Worm (Caenorhabditis elegans) whole organism, L1 larva: Measurements from ENCODE around the gene F38E9.6.
A peak's percentile ranks its signal among the peaks of the same experiment; 100 is the strongest.

ENCODE experiments used
- F16B12.6 ChIP-seq: fragments of 150-350 bp; optimal IDR thresholded peaks from 2 replicates; lab custom pipeline; 2014; ENCODE audit warnings: missing biosample characterization, missing genetic modification characterization
- Y116A8C.19 ChIP-seq: sonication (generic microtip); optimal IDR thresholded peaks from 2 replicates; lab custom pipeline; 2016; ENCODE audit warnings: missing compliant biosample characterization, missing genetic modification characterization, borderline replicate concordance
- alr-1 ChIP-seq: fragments of 200-800 bp; sonication (Bioruptor generic); optimal IDR thresholded peaks from 2 replicates; lab custom pipeline; 2018; ENCODE audit warnings: borderline replicate concordance, mild to moderate bottlenecking, missing genetic modification characterization, missing compliant biosample characterization
- aly-2 ChIP-seq: fragments of 150-350 bp; optimal IDR thresholded peaks from 2 replicates; lab custom pipeline; 2014; ENCODE audit warnings: missing biosample characterization, missing genetic modification characterization
- ama-1 ChIP-seq: fragments of 150-350 bp; optimal IDR thresholded peaks from 2 replicates; lab custom pipeline; 2014
- blmp-1 ChIP-seq: fragments of 150-350 bp; optimal IDR thresholded peaks from 2 replicates; lab custom pipeline; 2014; ENCODE audit warnings: missing biosample characterization, missing genetic modification characterization
- ceh-63 ChIP-seq: fragments of 200-800 bp; sonication (Bioruptor generic); optimal IDR thresholded peaks from 2 replicates; lab custom pipeline; 2018; ENCODE audit warnings: mild to moderate bottlenecking, missing genetic modification characterization, missing compliant biosample characterization
- ceh-8 ChIP-seq: fragments of 200-800 bp; sonication (Bioruptor generic); optimal IDR thresholded peaks from 2 replicates; lab custom pipeline; 2018; ENCODE audit warnings: mild to moderate bottlenecking, missing genetic modification characterization, moderate library complexity, missing compliant biosample characterization
- ceh-82 ChIP-seq, 3 experiments: fragments of 150-350 bp in 1 of 3; sonication (generic microtip) in 2 of 3; optimal IDR thresholded peaks; 2 replicates each; lab custom pipeline; 2014 to 2017; ENCODE audit warnings: missing biosample characterization in 3 of 3, missing genetic modification characterization in 3 of 3
- ceh-90 ChIP-seq: sonication (generic microtip); optimal IDR thresholded peaks from 2 replicates; lab custom pipeline; 2016; ENCODE audit warnings: missing genetic modification characterization, missing compliant biosample characterization
- dpl-1 ChIP-seq, 3 experiments: fragments of 150-350 bp in 2 of 3; sonication (generic microtip) in 1 of 3; optimal IDR thresholded peaks; 2 replicates each; lab custom pipeline; 2014 to 2017; ENCODE audit warnings: missing biosample characterization in 3 of 3, missing genetic modification characterization in 3 of 3, missing genetic modification reagents in 3 of 3
- dsc-1 ChIP-seq: sonication (generic microtip); optimal IDR thresholded peaks from 2 replicates; lab custom pipeline; 2016; ENCODE audit warnings: mild to moderate bottlenecking, missing genetic modification characterization, missing compliant biosample characterization
- elt-2 ChIP-seq: sonication (generic microtip); optimal IDR thresholded peaks from 2 replicates; lab custom pipeline; 2016; ENCODE audit warnings: missing genetic modification characterization, mild to moderate bottlenecking, inconsistent platforms, missing compliant biosample characterization, missing genetic modification reagents
- fkh-10 ChIP-seq: sonication (generic microtip); optimal IDR thresholded peaks from 2 replicates; lab custom pipeline; 2017; ENCODE audit warnings: missing biosample characterization, missing genetic modification reagents, missing genetic modification characterization
- fkh-4 ChIP-seq: sonication (generic microtip); optimal IDR thresholded peaks from 2 replicates; lab custom pipeline; 2016; ENCODE audit warnings: missing compliant biosample characterization, missing genetic modification characterization, borderline replicate concordance
- fkh-8 ChIP-seq: sonication (generic microtip); optimal IDR thresholded peaks from 2 replicates; lab custom pipeline; 2016; ENCODE audit warnings: mild to moderate bottlenecking, missing genetic modification characterization, missing compliant biosample characterization
- fos-1 ChIP-seq: fragments of 150-350 bp; optimal IDR thresholded peaks from 2 replicates; lab custom pipeline; 2014; ENCODE audit warnings: missing biosample characterization, missing genetic modification characterization
- grh-1 ChIP-seq: fragments of 200-800 bp; sonication (Bioruptor generic); IDR thresholded peaks from 2 replicates; pipeline ENCODE4 v1.3.6; 2022; ENCODE audit warnings: missing genetic modification reagents, missing genetic modification characterization, missing compliant biosample characterization
- irx-1 ChIP-seq: sonication (generic microtip); optimal IDR thresholded peaks from 2 replicates; lab custom pipeline; 2016; ENCODE audit warnings: missing genetic modification characterization, missing compliant biosample characterization
- isw-1 ChIP-seq: fragments of 200-800 bp; sonication (Bioruptor generic); IDR thresholded peaks from 2 replicates; pipeline ENCODE4 v1.3.6; 2022; ENCODE audit warnings: missing genetic modification characterization, missing compliant biosample characterization
- lin-13 ChIP-seq: fragments of 150-350 bp; optimal IDR thresholded peaks from 2 replicates; lab custom pipeline; 2014; ENCODE audit warnings: missing biosample characterization, missing genetic modification reagents, missing genetic modification characterization
- lin-14 ChIP-seq: fragments of 200-800 bp; sonication (Bioruptor generic); optimal IDR thresholded peaks from 2 replicates; lab custom pipeline; 2018; ENCODE audit warnings: mild to moderate bottlenecking, missing genetic modification characterization, moderate library complexity, missing compliant biosample characterization
- lin-35 ChIP-seq, 2 experiments: fragments of 150-350 bp; optimal IDR thresholded peaks; 2 replicates each; lab custom pipeline; 2014; ENCODE audit warnings: missing biosample characterization in 2 of 2, missing genetic modification characterization in 2 of 2, missing genetic modification reagents in 2 of 2
- lsy-2 ChIP-seq, 2 experiments: fragments of 150-350 bp; optimal IDR thresholded peaks; 2 replicates each; lab custom pipeline; 2014; ENCODE audit warnings: missing biosample characterization in 2 of 2, missing genetic modification characterization in 2 of 2
- mef-2 ChIP-seq: fragments of 150-350 bp; optimal IDR thresholded peaks from 2 replicates; lab custom pipeline; 2014; ENCODE audit warnings: missing biosample characterization, missing genetic modification characterization
- mep-1 ChIP-seq: fragments of 150-350 bp; optimal IDR thresholded peaks from 2 replicates; lab custom pipeline; 2014; ENCODE audit warnings: missing biosample characterization, missing genetic modification characterization
- nhr-19 ChIP-seq: fragments of 200-800 bp; sonication (Bioruptor generic); conservative IDR thresholded peaks from 2 replicates; pipeline ENCODE4 v1.3.6; 2022; ENCODE audit warnings: missing genetic modification characterization, missing compliant biosample characterization
- nhr-47 ChIP-seq: sonication (generic microtip); optimal IDR thresholded peaks from 2 replicates; lab custom pipeline; 2016; ENCODE audit warnings: mild to moderate bottlenecking, missing genetic modification characterization, moderate library complexity, missing compliant biosample characterization
- nhr-71 ChIP-seq: sonication (generic microtip); optimal IDR thresholded peaks from 2 replicates; lab custom pipeline; 2016; ENCODE audit warnings: mild to moderate bottlenecking, missing genetic modification characterization, moderate library complexity, missing compliant biosample characterization
- nhr-85 ChIP-seq: sonication (generic microtip); peaks from one replicate; lab custom pipeline; 2016; ENCODE audit warnings: missing genetic modification characterization, inconsistent platforms, missing compliant biosample characterization
- nhr-90 ChIP-seq: sonication (generic microtip); optimal IDR thresholded peaks from 2 replicates; lab custom pipeline; 2016; ENCODE audit warnings: mild to moderate bottlenecking, missing genetic modification characterization, missing compliant biosample characterization; ENCODE audit not compliant: poor library complexity
- pax-3 ChIP-seq: fragments of 200-800 bp; sonication (Bioruptor generic); optimal IDR thresholded peaks from 2 replicates; lab custom pipeline; 2018; ENCODE audit warnings: mild to moderate bottlenecking, missing genetic modification characterization, moderate library complexity, missing compliant biosample characterization
- rnt-1 ChIP-seq: sonication (generic microtip); optimal IDR thresholded peaks from 2 replicates; lab custom pipeline; 2016; ENCODE audit warnings: mild to moderate bottlenecking, missing genetic modification characterization, moderate library complexity, missing compliant biosample characterization
- skn-1 ChIP-seq: fragments of 150-350 bp; optimal IDR thresholded peaks from 2 replicates; lab custom pipeline; 2014; ENCODE audit warnings: missing biosample characterization, missing genetic modification characterization
- snu-23 ChIP-seq: sonication (generic microtip); optimal IDR thresholded peaks from 2 replicates; lab custom pipeline; 2016; ENCODE audit warnings: missing genetic modification characterization, missing compliant biosample characterization
- sox-4 ChIP-seq: sonication (generic microtip); optimal IDR thresholded peaks from 2 replicates; lab custom pipeline; 2016; ENCODE audit warnings: missing genetic modification characterization, missing compliant biosample characterization
- sptf-1 ChIP-seq: fragments of 150-350 bp; optimal IDR thresholded peaks from 2 replicates; lab custom pipeline; 2014; ENCODE audit warnings: missing biosample characterization, missing genetic modification characterization
- swsn-7 ChIP-seq: sonication (generic microtip); optimal IDR thresholded peaks from 2 replicates; lab custom pipeline; 2016; ENCODE audit warnings: missing genetic modification characterization, missing compliant biosample characterization
- tbx-2 ChIP-seq: sonication (generic microtip); optimal IDR thresholded peaks from 2 replicates; lab custom pipeline; 2016; ENCODE audit warnings: missing genetic modification characterization, missing compliant biosample characterization
- tlp-1 ChIP-seq: fragments of 150-350 bp; optimal IDR thresholded peaks from 2 replicates; lab custom pipeline; 2014; ENCODE audit warnings: missing biosample characterization, missing genetic modification characterization
- unc-86 ChIP-seq: sonication (generic microtip); optimal IDR thresholded peaks from 2 replicates; lab custom pipeline; 2016; ENCODE audit warnings: missing genetic modification characterization, missing compliant biosample characterization
- vab-15 ChIP-seq: sonication (generic microtip); optimal IDR thresholded peaks from 2 replicates; lab custom pipeline; 2017; ENCODE audit warnings: missing genotype, mild to moderate bottlenecking, missing genetic modification characterization, missing compliant biosample characterization
- zip-4 ChIP-seq: fragments of 200-800 bp; sonication (Bioruptor generic); optimal IDR thresholded peaks from 2 replicates; lab custom pipeline; 2018; ENCODE audit warnings: mild to moderate bottlenecking, missing genetic modification characterization, moderate library complexity, missing compliant biosample characterization
- ztf-11 ChIP-seq, 2 experiments: sonication (generic microtip); optimal IDR thresholded peaks; 2 replicates each; lab custom pipeline; 2016 to 2017; ENCODE audit warnings: missing genetic modification characterization in 2 of 2, missing biosample characterization in 1 of 2, missing compliant biosample characterization in 1 of 2
- ztf-4 ChIP-seq: fragments of 150-350 bp; optimal IDR thresholded peaks from 2 replicates; lab custom pipeline; 2014; ENCODE audit warnings: missing biosample characterization, missing genetic modification characterization

F38E9.6 gene

DNA sequence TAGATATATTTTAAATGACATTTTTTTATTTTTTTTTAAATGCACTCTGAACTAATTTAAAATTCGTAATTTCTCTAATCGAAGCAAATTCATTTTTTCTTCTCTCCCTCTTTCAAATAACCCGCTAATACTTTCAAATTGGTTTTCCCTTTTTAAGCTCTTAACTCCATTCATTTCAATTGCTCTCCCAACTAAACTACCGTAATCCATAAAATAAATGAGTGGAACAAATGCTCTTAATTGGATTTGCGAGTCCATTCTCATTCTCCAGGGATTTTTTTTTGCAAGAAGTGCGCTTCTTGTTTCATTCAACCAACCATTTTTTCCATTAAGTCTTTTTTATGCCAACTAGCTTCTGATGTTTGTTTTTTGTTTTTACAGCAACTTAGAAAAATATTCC, 48.8 kb downstream of the F38E9.6 start:
- TF ChIP-seq lsy-2 (tag; optimal IDR thresholded peaks at IDR 0.05; lab: Kevin White, UChicago) (peak; percentile 16 to 64), lin-13 (GFP tag; lab: Kevin White, UChicago) (no peak), Y116A8C.19 (tag; lab: Kevin White, UChicago) (no peak), tbx-2 (tag; lab: Kevin White, UChicago) (peak; percentile 55), ceh-8 (GFP tag; lab: Kevin White, UChicago) (peak; percentile 69), lin-14 (GFP tag; lab: Kevin White, UChicago) (peak; percentile 74), dsc-1 (tag; lab: Kevin White, UChicago) (peak; percentile 48)

DNA sequence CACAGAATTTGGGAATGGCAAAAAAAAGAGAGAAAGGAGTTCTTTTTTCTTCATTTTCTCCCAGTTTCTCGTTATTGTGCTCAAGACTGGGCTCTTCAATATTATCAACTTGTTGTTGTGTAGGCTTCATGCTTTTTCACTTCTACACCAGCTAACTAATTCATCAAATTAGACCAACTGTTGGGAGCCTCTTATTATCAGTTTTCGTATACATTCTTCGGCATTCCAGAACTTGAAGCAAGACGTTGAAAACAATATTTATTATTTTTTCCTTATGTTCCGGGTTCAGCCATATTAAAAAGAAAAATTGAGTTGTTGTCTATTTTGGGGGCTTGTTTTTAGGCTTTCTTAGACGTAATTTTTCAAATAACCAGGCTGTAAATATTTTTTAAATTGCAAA, 50.7 kb downstream of the F38E9.6 start:
- TF ChIP-seq ztf-4 (tag; lab: Kevin White, UChicago): no peak
- TF ChIP-seq irx-1: no peak
- TF ChIP-seq mef-2 (tag; lab: Kevin White, UChicago): no peak
- no peak for TF ChIP-seq snu-23 (GFP tag; lab: Kevin White, UChicago)
- TF ChIP-seq sox-4 (tag; lab: Kevin White, UChicago): no peak
- TF ChIP-seq fkh-4 (tag; lab: Kevin White, UChicago): no peak
- no peak for TF ChIP-seq pax-3

DNA sequence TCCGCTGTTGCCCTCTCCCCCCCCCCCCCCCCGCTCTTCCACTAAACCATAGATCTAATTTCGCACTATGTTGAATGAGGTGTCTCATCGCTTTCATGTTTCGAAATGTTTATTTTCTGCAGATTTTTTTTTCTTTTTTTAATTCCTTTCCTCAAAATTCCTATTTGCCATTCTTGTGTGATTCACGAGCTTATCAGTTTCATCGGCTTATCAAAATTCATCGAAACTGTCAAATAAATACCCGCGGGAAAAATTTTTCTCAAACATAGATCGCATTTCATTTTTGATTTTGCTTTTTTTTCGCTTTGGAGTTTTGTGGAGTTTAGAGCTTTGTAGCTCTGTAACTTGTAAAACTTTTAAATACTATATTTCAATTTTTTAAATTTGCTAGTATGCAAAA, 51.8 kb downstream of the F38E9.6 start:
- TF ChIP-seq elt-2 (tag; lab: Kevin White, UChicago): peak; percentile 3
- no peak for TF ChIP-seq nhr-90 (tag; lab: Kevin White, UChicago)
- TF ChIP-seq grh-1: no peak

DNA sequence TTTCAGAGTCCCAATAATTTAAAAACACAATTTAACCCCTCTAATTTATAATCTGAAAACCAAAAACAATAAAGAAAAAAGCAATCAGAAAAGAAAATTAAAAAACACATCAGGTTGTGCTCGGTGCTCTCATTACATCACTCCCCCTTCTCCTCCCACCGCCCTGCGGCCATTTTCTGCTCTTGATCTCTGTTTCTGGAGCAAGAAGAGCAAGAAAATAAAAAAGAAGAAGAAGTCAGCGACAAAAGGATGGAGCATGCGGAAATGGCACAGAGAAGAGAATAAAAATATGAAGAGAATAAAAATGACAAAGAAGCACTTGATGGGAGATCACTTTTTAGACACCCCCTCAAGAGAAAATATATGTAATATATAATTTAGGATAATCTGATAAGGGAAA, 52.4 kb downstream of the F38E9.6 start:
- TF ChIP-seq dpl-1 (GFP tag; optimal IDR thresholded peaks at IDR 0.05; lab: Kevin White, UChicago) (no peak), mep-1 (tag; lab: Kevin White, UChicago) (peak; percentile 64), fos-1 (tag; lab: Kevin White, UChicago) (no peak), ceh-82 (tag; optimal IDR thresholded peaks at IDR 0.05; lab: Kevin White, UChicago) (peak in 1 of 3 experiments; percentile 55), ztf-4 (tag; lab: Kevin White, UChicago) (no peak), lin-35 (GFP tag; optimal IDR thresholded peaks at IDR 0.05; lab: Kevin White, UChicago) (no peak), lin-14 (GFP tag; lab: Kevin White, UChicago) (peak; percentile 93), Y116A8C.19 (tag; lab: Kevin White, UChicago) (no peak), rnt-1 (tag; lab: Kevin White, UChicago) (peak; percentile 47), zip-4 (GFP tag; lab: Kevin White, UChicago) (no peak), isw-1 (GFP tag; lab: Robert Waterston, UW) (peak; percentile 13; the same call in 1 of the 2 replicates), tlp-1 (tag; lab: Kevin White, UChicago) (no peak), dsc-1 (tag; lab: Kevin White, UChicago) (peak; percentile 40), blmp-1 (no peak), irx-1 (no peak), ceh-8 (GFP tag; lab: Kevin White, UChicago) (peak; percentile 27), sptf-1 (tag; lab: Kevin White, UChicago) (no peak), F16B12.6 (no peak), nhr-71 (tag; lab: Kevin White, UChicago) (peak; percentile 69), ztf-11 (tag; optimal IDR thresholded peaks at IDR 0.05; lab: Kevin White, UChicago) (no peak), alr-1 (no peak), nhr-85 (tag; lab: Kevin White, UChicago) (no peak), ama-1 (no peak), swsn-7 (tag; lab: Kevin White, UChicago) (peak; percentile 18), pax-3 (no peak), grh-1 (no peak), fkh-10 (peak; percentile 58), aly-2 (tag; lab: Kevin White, UChicago) (no peak), ceh-63 (GFP tag; lab: Kevin White, UChicago) (no peak), vab-15 (tag; lab: Kevin White, UChicago) (no peak), snu-23 (GFP tag; lab: Kevin White, UChicago) (peak; percentile 34), nhr-90 (tag; lab: Kevin White, UChicago) (no peak), fkh-8 (tag; lab: Kevin White, UChicago) (peak; percentile 56), nhr-19 (GFP tag; lab: Robert Waterston, UW) (0 out of 2 replicates have a peak, but pooled peaks have one; percentile 8), skn-1 (tag; lab: Kevin White, UChicago) (peak; percentile 29), unc-86 (tag; lab: Kevin White, UChicago) (peak; percentile 22), lsy-2 (tag; optimal IDR thresholded peaks at IDR 0.05; lab: Kevin White, UChicago) (peak in 1 of 2 experiments; percentile 59), ceh-90 (tag; lab: Kevin White, UChicago) (no peak), nhr-47 (tag; lab: Kevin White, UChicago) (peak; percentile 30)
